Fruit fly (Drosophila melanogaster) whole organism, adult: Measurements from ENCODE around the gene Ythdf.
A peak's percentile ranks its signal among the peaks of the same experiment; 100 is the strongest.

Source experiments
- CG11617 ChIP-seq: fragments of 200-800 bp; sonication (Bioruptor generic); optimal IDR thresholded peaks from 2 replicates; lab custom pipeline; 2017; ENCODE audit warnings: mild to moderate bottlenecking, missing biosample characterization, missing genetic modification reagents, missing genetic modification characterization
- CG12768 ChIP-seq: fragments of 200-800 bp; sonication (Bioruptor generic); optimal IDR thresholded peaks from 2 replicates; lab custom pipeline; 2017; ENCODE audit warnings: missing biosample characterization, missing genetic modification characterization, mild to moderate bottlenecking, moderate library complexity, missing genetic modification reagents
- CG14711 ChIP-seq: fragments of 200-800 bp; sonication (Bioruptor generic); optimal IDR thresholded peaks from 2 replicates; lab custom pipeline; 2018; ENCODE audit warnings: missing biosample characterization, mild to moderate bottlenecking, missing genetic modification characterization, moderate library complexity
- CG1620 ChIP-seq: fragments of 200-800 bp; sonication (Bioruptor generic); optimal IDR thresholded peaks from 2 replicates; lab custom pipeline; 2016; ENCODE audit warnings: missing biosample characterization, missing genetic modification characterization
- CG33017 ChIP-seq: fragments of 200-800 bp; sonication (Bioruptor generic); optimal IDR thresholded peaks from 2 replicates; lab custom pipeline; 2018; ENCODE audit warnings: missing biosample characterization, mild to moderate bottlenecking, missing genetic modification characterization, moderate library complexity
- CG5204 ChIP-seq: fragments of 200-800 bp; sonication (Bioruptor generic); optimal IDR thresholded peaks from 2 replicates; lab custom pipeline; 2016; ENCODE audit warnings: missing biosample characterization, missing genetic modification characterization
- CG7045 ChIP-seq: fragments of 200-800 bp; sonication (Bioruptor generic); optimal IDR thresholded peaks from 2 replicates; lab custom pipeline; 2017; ENCODE audit warnings: missing biosample characterization, mild to moderate bottlenecking, missing genetic modification characterization
- CG7101 ChIP-seq: fragments of 200-800 bp; sonication (Bioruptor generic); optimal IDR thresholded peaks from 2 replicates; lab custom pipeline; 2018; ENCODE audit warnings: missing biosample characterization, mild to moderate bottlenecking, missing genetic modification characterization, moderate library complexity
- Clk ChIP-seq: fragments of 200-800 bp; sonication (Bioruptor generic); optimal IDR thresholded peaks from 2 replicates; lab custom pipeline; 2017; ENCODE audit warnings: missing biosample characterization, missing genetic modification characterization
- Crg-1 ChIP-seq: fragments of 200-800 bp; sonication (Bioruptor generic); optimal IDR thresholded peaks from 2 replicates; lab custom pipeline; 2016; ENCODE audit warnings: missing biosample characterization, missing genetic modification characterization
- Hr96 ChIP-seq: fragments of 200-800 bp; sonication (Bioruptor generic); optimal IDR thresholded peaks from 2 replicates; lab custom pipeline; 2016; ENCODE audit warnings: missing biosample characterization, missing genetic modification characterization
- Mnt ChIP-seq: fragments of 200-800 bp; sonication (Bioruptor generic); optimal IDR thresholded peaks from 2 replicates; lab custom pipeline; 2016; ENCODE audit warnings: missing biosample characterization, mild to moderate bottlenecking, missing genetic modification characterization
- bab1 ChIP-seq: fragments of 200-800 bp; sonication (Bioruptor generic); optimal IDR thresholded peaks from 3 replicates; lab custom pipeline; 2019; ENCODE audit warnings: missing biosample characterization, mild to moderate bottlenecking, missing genetic modification characterization, moderate library complexity
- cic ChIP-seq: fragments of 200-800 bp; sonication (Bioruptor generic); optimal IDR thresholded peaks from 2 replicates; lab custom pipeline; 2017; ENCODE audit warnings: missing biosample characterization, mild to moderate bottlenecking, missing genetic modification characterization, moderate library complexity
- cnc ChIP-seq, 2 experiments: fragments of >200 bp; optimal IDR thresholded peaks; 2 replicates each; lab custom pipeline; 2017
- kay ChIP-seq: fragments of 200-800 bp; sonication (Bioruptor generic); peaks from one replicate; lab custom pipeline; 2016; ENCODE audit warnings: missing biosample characterization, missing genetic modification characterization, borderline replicate concordance
- ovo ChIP-seq: fragments of 200-800 bp; sonication (Bioruptor generic); optimal IDR thresholded peaks from 2 replicates; lab custom pipeline; 2016; ENCODE audit warnings: missing biosample characterization, missing genetic modification characterization
- pad ChIP-seq: fragments of 200-800 bp; sonication (Bioruptor generic); optimal IDR thresholded peaks from 3 replicates; lab custom pipeline; 2017; ENCODE audit warnings: missing biosample characterization, missing genetic modification characterization, mild to moderate bottlenecking, moderate library complexity, missing genetic modification reagents
- tj ChIP-seq: fragments of 200-800 bp; sonication (Bioruptor generic); optimal IDR thresholded peaks from 3 replicates; lab custom pipeline; 2017; ENCODE audit warnings: missing biosample characterization, mild to moderate bottlenecking, missing genetic modification characterization, moderate library complexity
- toe ChIP-seq: fragments of 200-800 bp; sonication (Bioruptor generic); optimal IDR thresholded peaks from 2 replicates; lab custom pipeline; 2016; ENCODE audit warnings: missing biosample characterization, missing genetic modification characterization

Gene Ythdf

dm6 chr3R:25056016-25056415 is 17.0 kb upstream of the Ythdf start, which contains the start of the genes CG31111 and stac:
CG31111 (minus strand) TSS chr3R:25056177.
stac (plus strand) TSS chr3R:25056286.
- TF ChIP-seq CG1620 (GFP tag; lab: Kevin White, UChicago) = no peak
- peak; percentile 6 for TF ChIP-seq Mnt (GFP tag; lab: Kevin White, UChicago)
- no peak for TF ChIP-seq cic
- no peak for TF ChIP-seq CG7045
- peak; percentile 9 for TF ChIP-seq CG14711 (tag; lab: Kevin White, UChicago)
- peak; percentile 12 for TF ChIP-seq CG7101 (tag; lab: Kevin White, UChicago)
- TF ChIP-seq CG33017 (tag; lab: Kevin White, UChicago) = peak; percentile 32
- peak; percentile 89 for TF ChIP-seq kay
- peak; percentile 35 for TF ChIP-seq CG11617 (GFP tag; lab: Kevin White, UChicago)
- no peak for TF ChIP-seq pad

- TF ChIP-seq bab1 = peak; percentile 64
- peak; percentile 15 for TF ChIP-seq CG7101 (tag; lab: Kevin White, UChicago)
- TF ChIP-seq Clk (GFP tag; lab: Kevin White, UChicago) = peak; percentile 7
- peak; percentile 42 for TF ChIP-seq Mnt (GFP tag; lab: Kevin White, UChicago)
- no peak for TF ChIP-seq CG33017 (tag; lab: Kevin White, UChicago)
- TF ChIP-seq toe = peak; percentile 52
- TF ChIP-seq CG12768 (GFP tag; lab: Kevin White, UChicago) = no peak
- TF ChIP-seq cnc (optimal IDR thresholded peaks at IDR 0.05; lab: Kevin White, UChicago) = no peak
- TF ChIP-seq CG11617 (GFP tag; lab: Kevin White, UChicago) = peak; percentile 23
- peak; percentile 1 for TF ChIP-seq tj (GFP tag; lab: Kevin White, UChicago)
- no peak for TF ChIP-seq cic
- no peak for TF ChIP-seq Hr96 (GFP tag; lab: Kevin White, UChicago)
- TF ChIP-seq kay = peak; percentile 88
- no peak for TF ChIP-seq CG5204 (GFP tag; lab: Kevin White, UChicago)
- no peak for TF ChIP-seq ovo (GFP tag; lab: Kevin White, UChicago)
- peak; percentile 1 for TF ChIP-seq CG1620 (GFP tag; lab: Kevin White, UChicago)
- TF ChIP-seq CG14711 (tag; lab: Kevin White, UChicago) = peak; percentile 43
- TF ChIP-seq CG7045 = no peak
- peak; percentile 38 for TF ChIP-seq Crg-1 (GFP tag; lab: Kevin White, UChicago)
- peak; percentile 32 for TF ChIP-seq pad
Observed at dm6 chr3R:25054451-25055188, 15.6 kb upstream of the Ythdf start, which contains the start of gene CG31109. CG31109 (minus strand) TSS chr3R:25054653.

dm6 chr3R:25051441-25052097 is 12.5 kb upstream of the Ythdf start:
- TF ChIP-seq Clk (GFP tag; lab: Kevin White, UChicago) (no peak), CG7045 (no peak), Mnt (GFP tag; lab: Kevin White, UChicago) (peak; percentile 43), CG14711 (tag; lab: Kevin White, UChicago) (no peak), pad (no peak), kay (peak; percentile 92), CG12768 (GFP tag; lab: Kevin White, UChicago) (no peak), CG5204 (GFP tag; lab: Kevin White, UChicago) (no peak), bab1 (no peak), CG33017 (tag; lab: Kevin White, UChicago) (no peak), cic (peak; percentile 78), CG7101 (tag; lab: Kevin White, UChicago) (no peak), toe (no peak), CG1620 (GFP tag; lab: Kevin White, UChicago) (no peak), Crg-1 (GFP tag; lab: Kevin White, UChicago) (no peak), Hr96 (GFP tag; lab: Kevin White, UChicago) (no peak), tj (GFP tag; lab: Kevin White, UChicago) (peak; percentile 9), ovo (GFP tag; lab: Kevin White, UChicago) (no peak), CG11617 (GFP tag; lab: Kevin White, UChicago) (no peak), cnc (optimal IDR thresholded peaks at IDR 0.05; lab: Kevin White, UChicago) (no peak)

dm6 chr3R:25050649-25051048 is 11.6 kb upstream of the Ythdf start:
- TF ChIP-seq CG33017 (tag; lab: Kevin White, UChicago) = no peak

dm6 chr3R:25049742-25050517 is 10.9 kb upstream of the Ythdf start:
- no peak for TF ChIP-seq Crg-1 (GFP tag; lab: Kevin White, UChicago)
- TF ChIP-seq CG1620 (GFP tag; lab: Kevin White, UChicago) = peak; percentile 16
- TF ChIP-seq kay = peak; percentile 100
- TF ChIP-seq ovo (GFP tag; lab: Kevin White, UChicago) = peak; percentile 46
- no peak for TF ChIP-seq CG5204 (GFP tag; lab: Kevin White, UChicago)
- TF ChIP-seq bab1 = peak; percentile 88
- TF ChIP-seq CG14711 (tag; lab: Kevin White, UChicago) = peak; percentile 42
- TF ChIP-seq tj (GFP tag; lab: Kevin White, UChicago) = peak; percentile 68
- TF ChIP-seq cic = peak; percentile 95
- TF ChIP-seq CG11617 (GFP tag; lab: Kevin White, UChicago) = peak; percentile 30
- TF ChIP-seq Clk (GFP tag; lab: Kevin White, UChicago) = no peak
- peak; percentile 35 for TF ChIP-seq CG7045
- TF ChIP-seq CG33017 (tag; lab: Kevin White, UChicago) = peak; percentile 82
- TF ChIP-seq CG12768 (GFP tag; lab: Kevin White, UChicago) = peak; percentile 92
- TF ChIP-seq pad = peak; percentile 65
- TF ChIP-seq Hr96 (GFP tag; lab: Kevin White, UChicago) = no peak
- no peak for TF ChIP-seq toe
- TF ChIP-seq cnc (optimal IDR thresholded peaks at IDR 0.05; lab: Kevin White, UChicago) = no peak
- TF ChIP-seq Mnt (GFP tag; lab: Kevin White, UChicago) = peak; percentile 87
- TF ChIP-seq CG7101 (tag; lab: Kevin White, UChicago) = peak; percentile 67
